Worm (Caenorhabditis elegans) whole organism, late embryonic: ENCODE results near the gene C32D5.7.

ENCODE experiments used
- C38D4.7 ChIP-seq: fragments of 200-800 bp; sonication (Bioruptor generic); optimal IDR thresholded peaks from 2 replicates; lab custom pipeline; 2018; ENCODE audit warnings: mild to moderate bottlenecking, missing genetic modification characterization, moderate library complexity, missing compliant biosample characterization
- F13H6.1 ChIP-seq: sonication (generic microtip); optimal IDR thresholded peaks from 2 replicates; lab custom pipeline; 2016; ENCODE audit warnings: missing genetic modification characterization, missing compliant biosample characterization
- K02D7.2 ChIP-seq: sonication (generic microtip); optimal IDR thresholded peaks from 2 replicates; lab custom pipeline; 2017; ENCODE audit warnings: mild to moderate bottlenecking, missing genetic modification characterization, missing compliant biosample characterization
- K09A11.1 ChIP-seq: sonication (generic microtip); optimal IDR thresholded peaks from 2 replicates; lab custom pipeline; 2017; ENCODE audit warnings: antibody characterized with exemption, mild to moderate bottlenecking, missing genetic modification characterization, missing compliant biosample characterization; ENCODE audit not compliant: insufficient read depth
- T23F11.4 ChIP-seq: fragments of 200-800 bp; sonication (Bioruptor generic); optimal IDR thresholded peaks from 2 replicates; lab custom pipeline; 2018; ENCODE audit warnings: mild to moderate bottlenecking, missing genetic modification characterization, missing compliant biosample characterization
- ceh-18 ChIP-seq: sonication (generic microtip); optimal IDR thresholded peaks from 2 replicates; lab custom pipeline; 2016; ENCODE audit warnings: missing genetic modification characterization, missing compliant biosample characterization
- ceh-2 ChIP-seq: sonication (generic microtip); optimal IDR thresholded peaks from 2 replicates; lab custom pipeline; 2016; ENCODE audit warnings: missing genotype, missing genetic modification characterization, missing compliant biosample characterization
- ceh-22 ChIP-seq: sonication (generic microtip); optimal IDR thresholded peaks from 2 replicates; lab custom pipeline; 2017; ENCODE audit warnings: missing biosample characterization, missing genetic modification characterization
- ceh-30 ChIP-seq: fragments of 150-350 bp; optimal IDR thresholded peaks from 2 replicates; lab custom pipeline; 2014; ENCODE audit warnings: missing biosample characterization, missing genetic modification characterization
- ceh-31 ChIP-seq: sonication (generic microtip); optimal IDR thresholded peaks from 2 replicates; lab custom pipeline; 2016; ENCODE audit warnings: missing genetic modification characterization, missing compliant biosample characterization
- ceh-45 ChIP-seq: fragments of 200-800 bp; sonication (Bioruptor generic); IDR thresholded peaks from 2 replicates; pipeline ENCODE4 v1.3.6; 2022; ENCODE audit warnings: missing genetic modification reagents, missing genetic modification characterization, missing compliant biosample characterization
- ceh-48 ChIP-seq: sonication (generic microtip); optimal IDR thresholded peaks from 2 replicates; lab custom pipeline; 2016; ENCODE audit warnings: missing genetic modification characterization, inconsistent platforms, missing compliant biosample characterization
- ceh-6 ChIP-seq: fragments of 200-800 bp; sonication (Bioruptor generic); optimal IDR thresholded peaks from 2 replicates; lab custom pipeline; 2018; ENCODE audit warnings: mild to moderate bottlenecking, missing genetic modification characterization, missing compliant biosample characterization
- che-1 ChIP-seq: sonication (generic microtip); optimal IDR thresholded peaks from 2 replicates; lab custom pipeline; 2016; ENCODE audit warnings: mild to moderate bottlenecking, missing genetic modification characterization, missing compliant biosample characterization
- dmd-4 ChIP-seq: sonication (generic microtip); optimal IDR thresholded peaks from 2 replicates; lab custom pipeline; 2016; ENCODE audit warnings: borderline replicate concordance, missing genetic modification characterization, missing compliant biosample characterization
- dve-1 ChIP-seq: sonication (generic microtip); optimal IDR thresholded peaks from 2 replicates; lab custom pipeline; 2017; ENCODE audit warnings: antibody characterized with exemption, mild to moderate bottlenecking, missing genetic modification characterization, missing compliant biosample characterization
- elt-2 ChIP-seq: sonication (generic microtip); optimal IDR thresholded peaks from 2 replicates; lab custom pipeline; 2016; ENCODE audit warnings: missing genetic modification reagents, missing genetic modification characterization, missing compliant biosample characterization
- elt-4 ChIP-seq: sonication (generic microtip); optimal IDR thresholded peaks from 2 replicates; lab custom pipeline; 2016; ENCODE audit warnings: missing genetic modification characterization, missing compliant biosample characterization
- ets-4 ChIP-seq: sonication (generic microtip); optimal IDR thresholded peaks from 2 replicates; lab custom pipeline; 2016; ENCODE audit warnings: missing genetic modification characterization, missing compliant biosample characterization
- fkh-10 ChIP-seq: fragments of 150-350 bp; optimal IDR thresholded peaks from 2 replicates; lab custom pipeline; 2014; ENCODE audit warnings: missing biosample characterization, missing genetic modification reagents, missing genetic modification characterization
- fkh-6 ChIP-seq: sonication (generic microtip); optimal IDR thresholded peaks from 2 replicates; lab custom pipeline; 2016; ENCODE audit warnings: missing genetic modification characterization, missing compliant biosample characterization
- hlh-30 ChIP-seq: sonication (generic microtip); optimal IDR thresholded peaks from 2 replicates; lab custom pipeline; 2017; ENCODE audit warnings: antibody characterized with exemption, missing genetic modification characterization, missing compliant biosample characterization; ENCODE audit not compliant: insufficient read depth
- hlh-6 ChIP-seq: sonication (generic microtip); optimal IDR thresholded peaks from 2 replicates; lab custom pipeline; 2016; ENCODE audit warnings: missing genotype, missing genetic modification characterization, missing compliant biosample characterization
- hlh-8 ChIP-seq: sonication (generic microtip); optimal IDR thresholded peaks from 2 replicates; lab custom pipeline; 2016; ENCODE audit warnings: missing genotype, missing genetic modification characterization, missing compliant biosample characterization
- lim-6 ChIP-seq: sonication (generic microtip); optimal IDR thresholded peaks from 2 replicates; lab custom pipeline; 2016; ENCODE audit warnings: missing genetic modification characterization, missing compliant biosample characterization
- madf-2 ChIP-seq: sonication (generic microtip); optimal IDR thresholded peaks from 2 replicates; lab custom pipeline; 2017; ENCODE audit warnings: missing genetic modification characterization, missing compliant biosample characterization
- nhr-11 ChIP-seq: fragments of 150-350 bp; optimal IDR thresholded peaks from 2 replicates; lab custom pipeline; 2014; ENCODE audit warnings: missing biosample characterization, missing genetic modification characterization
- nhr-232 ChIP-seq: sonication (generic microtip); optimal IDR thresholded peaks from 2 replicates; lab custom pipeline; 2016; ENCODE audit warnings: missing genetic modification characterization, missing compliant biosample characterization
- npax-4 ChIP-seq: sonication (generic microtip); optimal IDR thresholded peaks from 2 replicates; lab custom pipeline; 2016; ENCODE audit warnings: missing genetic modification characterization, missing compliant biosample characterization
- pag-3 ChIP-seq: sonication (generic microtip); optimal IDR thresholded peaks from 2 replicates; lab custom pipeline; 2016; ENCODE audit warnings: missing compliant biosample characterization, missing genetic modification characterization, borderline replicate concordance
- pha-2 ChIP-seq: sonication (generic microtip); optimal IDR thresholded peaks from 2 replicates; lab custom pipeline; 2017; ENCODE audit warnings: mild to moderate bottlenecking, missing genetic modification characterization, missing compliant biosample characterization
- pqm-1 ChIP-seq: sonication (generic microtip); optimal IDR thresholded peaks from 2 replicates; lab custom pipeline; 2016; ENCODE audit warnings: missing genetic modification characterization, missing compliant biosample characterization
- pros-1 ChIP-seq: fragments of 150-350 bp; optimal IDR thresholded peaks from 2 replicates; lab custom pipeline; 2014; ENCODE audit warnings: missing biosample characterization, missing genetic modification reagents, missing genetic modification characterization
- ref-2 ChIP-seq: sonication (generic microtip); optimal IDR thresholded peaks from 2 replicates; lab custom pipeline; 2016; ENCODE audit warnings: missing genetic modification characterization, missing compliant biosample characterization
- sdc-2 ChIP-seq: sonication (generic microtip); optimal IDR thresholded peaks from 2 replicates; lab custom pipeline; 2016; ENCODE audit warnings: missing genotype, missing genetic modification characterization, missing compliant biosample characterization
- sox-2 ChIP-seq: fragments of 200-800 bp; sonication (Bioruptor generic); IDR thresholded peaks from 2 replicates; pipeline ENCODE4 v1.3.6; 2022; ENCODE audit warnings: missing genetic modification reagents, missing genetic modification characterization, missing compliant biosample characterization
- tbx-2 ChIP-seq: sonication (generic microtip); optimal IDR thresholded peaks from 2 replicates; lab custom pipeline; 2016; ENCODE audit warnings: missing genetic modification characterization, missing compliant biosample characterization
- tbx-7 ChIP-seq: sonication (generic microtip); optimal IDR thresholded peaks from 2 replicates; lab custom pipeline; 2016; ENCODE audit warnings: missing genotype, missing genetic modification characterization, missing compliant biosample characterization
- ttx-3 ChIP-seq: sonication (generic microtip); optimal IDR thresholded peaks from 2 replicates; lab custom pipeline; 2016; ENCODE audit warnings: missing genetic modification reagents, missing genetic modification characterization, missing compliant biosample characterization
- unc-3 ChIP-seq, 2 experiments: fragments of 200-800 bp in 1 of 2; sonication (Bioruptor generic) in 1 of 2; sonication (generic microtip) in 1 of 2; conservative IDR thresholded peaks in 1 of 2; optimal IDR thresholded peaks in 1 of 2; 2 replicates each; pipeline versions ENCODE4 v1.3.6 to Lab custom; 2016 to 2022; ENCODE audit warnings: missing compliant biosample characterization in 2 of 2, missing genetic modification characterization in 2 of 2, missing genetic modification reagents in 1 of 2
- unc-55 ChIP-seq: sonication (generic microtip); optimal IDR thresholded peaks from 2 replicates; lab custom pipeline; 2017; ENCODE audit warnings: missing biosample characterization, missing genetic modification reagents, missing genetic modification characterization
- unc-86 ChIP-seq: sonication (generic microtip); optimal IDR thresholded peaks from 2 replicates; lab custom pipeline; 2016; ENCODE audit warnings: missing genetic modification characterization, missing compliant biosample characterization
- zip-5 ChIP-seq: sonication (generic microtip); optimal IDR thresholded peaks from 2 replicates; lab custom pipeline; 2016; ENCODE audit warnings: missing genetic modification characterization, missing compliant biosample characterization

Gene C32D5.7

DNA sequence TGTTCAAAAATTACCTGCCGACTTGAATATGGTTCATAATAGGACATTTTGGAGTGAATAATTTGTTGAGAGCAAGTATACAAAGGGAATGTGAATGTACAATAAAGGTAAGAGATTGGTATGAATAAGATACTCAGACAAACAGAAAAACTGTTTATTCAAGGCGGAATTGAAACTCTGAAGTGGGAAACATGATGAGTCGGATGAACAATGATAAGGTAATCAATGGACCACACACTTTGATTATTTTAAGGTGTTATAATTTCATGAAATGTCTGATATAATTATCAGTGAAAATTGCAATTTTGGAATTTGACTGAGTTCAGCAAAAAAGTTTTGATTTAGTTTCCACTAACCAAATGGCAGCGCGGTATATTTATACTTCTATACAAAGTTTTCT is 337 bp downstream of the C32D5.7 start:
- TF ChIP-seq tbx-7: no peak
- TF ChIP-seq C38D4.7: no peak
- peak; percentile 41 for TF ChIP-seq dve-1
- no peak for TF ChIP-seq ref-2 (tag; lab: Kevin White, UChicago)

DNA sequence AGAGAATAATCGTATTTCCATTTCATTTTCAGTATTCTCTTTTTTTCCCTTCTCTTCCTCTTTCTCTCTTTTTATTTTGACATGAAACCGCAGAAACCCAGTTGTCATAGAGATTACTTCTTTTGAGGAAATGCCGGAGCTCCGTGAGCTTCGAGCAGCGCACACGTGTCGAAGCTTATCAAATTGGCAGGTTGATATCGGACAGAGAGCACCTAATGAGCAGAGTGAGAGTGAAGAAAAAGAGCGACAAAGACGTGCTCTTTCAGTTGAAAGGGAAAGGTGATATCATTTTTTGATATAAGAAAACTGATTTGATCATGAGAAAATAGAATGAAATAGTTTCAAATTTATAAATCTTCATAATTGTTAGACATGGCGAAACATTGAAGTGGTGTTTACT is 4.5 kb downstream of the C32D5.7 start, which contains the start of gene C32D5.14:
Gene C32D5.14 (plus strand): TSS at position 131 of the 400 bp plus-strand sequence.
- TF ChIP-seq ceh-45: no peak
- TF ChIP-seq ttx-3 (tag; lab: Kevin White, UChicago): no peak
- no peak for TF ChIP-seq tbx-7
- no peak for TF ChIP-seq ceh-22
- no peak for TF ChIP-seq nhr-232 (tag; lab: Kevin White, UChicago)
- TF ChIP-seq dmd-4 (tag; lab: Kevin White, UChicago): no peak
- no peak for TF ChIP-seq pros-1 (tag; lab: Kevin White, UChicago)
- no peak for TF ChIP-seq K09A11.1 (tag; lab: Kevin White, UChicago)
- no peak for TF ChIP-seq ceh-48 (tag; lab: Kevin White, UChicago)

DNA sequence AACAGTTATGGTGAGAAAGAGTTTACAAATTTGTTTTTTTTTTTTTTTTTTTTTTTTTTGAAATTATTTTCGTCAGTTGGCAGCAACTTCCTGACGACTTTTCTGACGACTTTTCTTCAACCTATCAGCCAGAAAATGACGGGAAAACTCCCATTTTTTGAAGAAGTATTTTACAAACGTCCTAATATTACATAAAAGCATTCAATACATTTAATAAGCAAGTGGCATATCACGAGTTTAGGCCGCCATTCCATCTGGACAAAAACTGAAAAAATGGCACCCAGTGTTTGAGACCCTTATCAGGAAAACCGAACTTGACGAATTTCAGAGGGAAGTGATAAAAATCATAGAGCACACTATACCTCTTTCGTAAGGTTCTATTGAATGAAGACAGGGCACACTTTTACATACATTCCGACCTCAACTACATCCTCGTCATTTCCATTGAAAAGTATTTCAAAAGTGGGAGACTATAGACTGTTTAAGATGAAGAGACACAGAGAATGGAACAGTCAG is 5.0 kb downstream of the C32D5.7 start:
- TF ChIP-seq unc-55 (GFP tag; lab: Kevin White, UChicago): no peak
- TF ChIP-seq ceh-18: no peak
- TF ChIP-seq hlh-30 (tag; lab: Kevin White, UChicago): no peak
- no peak for TF ChIP-seq unc-86
- no peak for TF ChIP-seq sox-2 (GFP tag; lab: Robert Waterston, UW)
- no peak for TF ChIP-seq tbx-2 (tag; lab: Kevin White, UChicago)
- TF ChIP-seq, all 69 proteins: peak for 0

DNA sequence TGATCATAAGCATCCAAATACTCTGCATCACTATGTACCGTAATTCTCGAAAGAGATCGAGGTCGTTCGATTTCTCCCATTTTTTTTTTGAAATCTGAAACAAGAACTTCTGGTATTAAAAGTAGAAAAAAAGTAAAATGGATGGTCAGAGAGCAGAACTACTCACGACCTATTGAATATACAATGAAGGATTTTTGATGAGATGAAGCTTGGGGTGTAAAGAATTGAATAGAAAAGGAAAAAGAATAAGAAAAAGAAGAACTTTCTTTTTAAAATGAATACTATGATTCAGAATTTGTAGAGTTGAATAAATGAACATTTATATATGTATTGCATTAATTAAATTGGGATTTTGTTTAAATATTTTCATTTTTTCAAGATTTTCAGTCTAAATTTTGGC is 6.0 kb downstream of the C32D5.7 start, which contains the start of gene ttc-39B:
Gene ttc-39B (minus strand): TSS at position 101 of the 400 bp plus-strand sequence.
- TF ChIP-seq hlh-6: no peak
- TF ChIP-seq pag-3 (tag; lab: Kevin White, UChicago): no peak
- TF ChIP-seq ceh-30: no peak
- no peak for TF ChIP-seq ets-4 (tag; lab: Kevin White, UChicago)
- TF ChIP-seq fkh-6 (tag; lab: Kevin White, UChicago): no peak
- no peak for TF ChIP-seq elt-4 (tag; lab: Kevin White, UChicago)
- no peak for TF ChIP-seq npax-4 (tag; lab: Kevin White, UChicago)
- TF ChIP-seq T23F11.4 (GFP tag; lab: Kevin White, UChicago): no peak
- TF ChIP-seq F13H6.1 (tag; lab: Kevin White, UChicago): no peak

DNA sequence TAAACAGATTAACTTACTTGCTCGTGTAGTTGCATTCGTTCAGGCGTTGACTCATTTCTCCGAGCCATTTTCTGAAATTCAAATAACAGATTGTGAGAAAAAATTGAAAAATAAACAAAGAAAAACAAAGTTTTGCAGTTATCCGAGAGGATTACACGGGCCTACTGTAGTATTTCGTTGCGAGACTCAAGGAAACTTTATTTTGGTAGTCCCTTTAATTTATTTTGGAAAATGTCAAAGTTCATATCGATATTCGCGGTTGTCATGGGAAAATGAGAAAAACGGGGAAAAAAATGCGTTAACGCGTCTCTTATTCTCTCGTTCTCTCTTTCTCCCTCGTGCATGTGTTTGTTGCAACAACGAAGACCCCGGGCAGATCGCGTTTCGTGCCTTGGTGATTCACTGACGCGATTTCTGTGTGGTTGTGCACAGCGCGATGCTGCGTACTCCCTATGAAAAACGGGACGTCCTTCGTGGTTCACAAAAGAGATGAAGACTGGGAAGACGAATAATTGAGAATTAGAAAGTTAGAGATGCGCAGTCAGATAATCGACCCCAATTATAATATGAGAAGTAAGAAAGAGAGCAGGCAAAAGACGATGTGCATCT is 8.5 kb downstream of the C32D5.7 start, which contains the start of gene set-4:
Gene set-4 (minus strand): TSS at position 120 of the 609 bp plus-strand sequence.
- TF ChIP-seq pqm-1 (tag; lab: Kevin White, UChicago) (no peak), unc-3 (GFP tag; conservative IDR thresholded peaks at IDR 0.05; lab: Robert Waterston, UW) (no peak; the same call in 1 of the 2 replicates), unc-3 (tag; optimal IDR thresholded peaks at IDR 0.05; lab: Kevin White, UChicago) (no peak), K02D7.2 (tag; lab: Kevin White, UChicago) (no peak), tbx-7 (no peak), fkh-10 (GFP tag; lab: Kevin White, UChicago) (peak; percentile 39), ttx-3 (tag; lab: Kevin White, UChicago) (peak; percentile 27), pha-2 (tag; lab: Kevin White, UChicago) (no peak), che-1 (tag; lab: Kevin White, UChicago) (peak; percentile 24), ceh-2 (tag; lab: Kevin White, UChicago) (peak; percentile 30), pag-3 (tag; lab: Kevin White, UChicago) (no peak), nhr-232 (tag; lab: Kevin White, UChicago) (no peak), ceh-6 (GFP tag; lab: Kevin White, UChicago) (no peak), elt-4 (tag; lab: Kevin White, UChicago) (no peak), lim-6 (tag; lab: Kevin White, UChicago) (no peak), sdc-2 (tag; lab: Kevin White, UChicago) (peak; percentile 37), hlh-8 (peak; percentile 35), madf-2 (tag; lab: Kevin White, UChicago) (no peak), ceh-30 (no peak), zip-5 (tag; lab: Kevin White, UChicago) (no peak), ets-4 (tag; lab: Kevin White, UChicago) (peak; percentile 10), fkh-6 (tag; lab: Kevin White, UChicago) (no peak), ceh-31 (tag; lab: Kevin White, UChicago) (peak; percentile 81), nhr-11 (no peak), unc-86 (peak; percentile 67), elt-2 (tag; lab: Kevin White, UChicago) (peak; percentile 53)
